Worm (Caenorhabditis elegans) whole organism, late embryonic: ENCODE measurements around the gene F13H6.5.

Experiments used
- C08G9.2 ChIP-seq: sonication (generic microtip); optimal IDR thresholded peaks from 2 replicates; lab custom pipeline; 2016; ENCODE audit warnings: mild to moderate bottlenecking, missing genetic modification characterization, moderate library complexity, missing compliant biosample characterization
- C38D4.7 ChIP-seq: fragments of 200-800 bp; sonication (Bioruptor generic); optimal IDR thresholded peaks from 2 replicates; lab custom pipeline; 2018; ENCODE audit warnings: mild to moderate bottlenecking, missing genetic modification characterization, moderate library complexity, missing compliant biosample characterization
- F13H6.1 ChIP-seq: sonication (generic microtip); optimal IDR thresholded peaks from 2 replicates; lab custom pipeline; 2016; ENCODE audit warnings: missing genetic modification characterization, missing compliant biosample characterization
- K09A11.1 ChIP-seq: sonication (generic microtip); optimal IDR thresholded peaks from 2 replicates; lab custom pipeline; 2017; ENCODE audit warnings: antibody characterized with exemption, mild to moderate bottlenecking, missing genetic modification characterization, missing compliant biosample characterization; ENCODE audit not compliant: insufficient read depth
- T23F11.4 ChIP-seq: fragments of 200-800 bp; sonication (Bioruptor generic); optimal IDR thresholded peaks from 2 replicates; lab custom pipeline; 2018; ENCODE audit warnings: mild to moderate bottlenecking, missing genetic modification characterization, missing compliant biosample characterization
- ama-1 ChIP-seq: fragments of 150-350 bp; optimal IDR thresholded peaks from 2 replicates; lab custom pipeline; 2014
- ceh-18 ChIP-seq: sonication (generic microtip); optimal IDR thresholded peaks from 2 replicates; lab custom pipeline; 2016; ENCODE audit warnings: missing genetic modification characterization, missing compliant biosample characterization
- ceh-19 ChIP-seq: fragments of 200-800 bp; sonication (Bioruptor generic); optimal IDR thresholded peaks from 2 replicates; lab custom pipeline; 2018; ENCODE audit warnings: mild to moderate bottlenecking, missing genetic modification characterization, missing compliant biosample characterization
- ceh-2 ChIP-seq: sonication (generic microtip); optimal IDR thresholded peaks from 2 replicates; lab custom pipeline; 2016; ENCODE audit warnings: missing genotype, missing genetic modification characterization, missing compliant biosample characterization
- ceh-24 ChIP-seq: sonication (generic microtip); optimal IDR thresholded peaks from 2 replicates; lab custom pipeline; 2016; ENCODE audit warnings: mild to moderate bottlenecking, missing genetic modification characterization, missing compliant biosample characterization
- ceh-30 ChIP-seq: fragments of 150-350 bp; optimal IDR thresholded peaks from 2 replicates; lab custom pipeline; 2014; ENCODE audit warnings: missing biosample characterization, missing genetic modification characterization
- ceh-31 ChIP-seq: sonication (generic microtip); optimal IDR thresholded peaks from 2 replicates; lab custom pipeline; 2016; ENCODE audit warnings: missing genetic modification characterization, missing compliant biosample characterization
- ceh-34 ChIP-seq: sonication (generic microtip); optimal IDR thresholded peaks from 2 replicates; lab custom pipeline; 2016; ENCODE audit warnings: mild to moderate bottlenecking, missing genetic modification characterization, missing compliant biosample characterization
- ceh-48 ChIP-seq: sonication (generic microtip); optimal IDR thresholded peaks from 2 replicates; lab custom pipeline; 2016; ENCODE audit warnings: missing genetic modification characterization, inconsistent platforms, missing compliant biosample characterization
- ceh-6 ChIP-seq: fragments of 200-800 bp; sonication (Bioruptor generic); optimal IDR thresholded peaks from 2 replicates; lab custom pipeline; 2018; ENCODE audit warnings: mild to moderate bottlenecking, missing genetic modification characterization, missing compliant biosample characterization
- che-1 ChIP-seq: sonication (generic microtip); optimal IDR thresholded peaks from 2 replicates; lab custom pipeline; 2016; ENCODE audit warnings: mild to moderate bottlenecking, missing genetic modification characterization, missing compliant biosample characterization
- fkh-10 ChIP-seq: fragments of 150-350 bp; optimal IDR thresholded peaks from 2 replicates; lab custom pipeline; 2014; ENCODE audit warnings: missing biosample characterization, missing genetic modification reagents, missing genetic modification characterization
- fkh-6 ChIP-seq: sonication (generic microtip); optimal IDR thresholded peaks from 2 replicates; lab custom pipeline; 2016; ENCODE audit warnings: missing genetic modification characterization, missing compliant biosample characterization
- gmeb-2 ChIP-seq: sonication (generic microtip); optimal IDR thresholded peaks from 2 replicates; lab custom pipeline; 2016; ENCODE audit warnings: missing genetic modification characterization, inconsistent platforms, missing compliant biosample characterization
- hlh-30 ChIP-seq: sonication (generic microtip); optimal IDR thresholded peaks from 2 replicates; lab custom pipeline; 2017; ENCODE audit warnings: antibody characterized with exemption, missing genetic modification characterization, missing compliant biosample characterization; ENCODE audit not compliant: insufficient read depth
- lim-6 ChIP-seq: sonication (generic microtip); optimal IDR thresholded peaks from 2 replicates; lab custom pipeline; 2016; ENCODE audit warnings: missing genetic modification characterization, missing compliant biosample characterization
- lin-11 ChIP-seq: fragments of 200-800 bp; sonication (Bioruptor generic); optimal IDR thresholded peaks from 2 replicates; lab custom pipeline; 2018; ENCODE audit warnings: mild to moderate bottlenecking, missing genetic modification characterization, missing compliant biosample characterization
- madf-2 ChIP-seq: sonication (generic microtip); optimal IDR thresholded peaks from 2 replicates; lab custom pipeline; 2017; ENCODE audit warnings: missing genetic modification characterization, missing compliant biosample characterization
- mec-3 ChIP-seq: sonication (generic microtip); optimal IDR thresholded peaks from 2 replicates; lab custom pipeline; 2016; ENCODE audit warnings: borderline replicate concordance, missing genetic modification characterization, missing compliant biosample characterization
- nfya-1 ChIP-seq: sonication (generic microtip); optimal IDR thresholded peaks from 2 replicates; lab custom pipeline; 2017; ENCODE audit warnings: missing genetic modification characterization, mild to moderate bottlenecking, missing compliant biosample characterization, antibody characterized with exemption, moderate library complexity
- nhr-11 ChIP-seq: fragments of 150-350 bp; optimal IDR thresholded peaks from 2 replicates; lab custom pipeline; 2014; ENCODE audit warnings: missing biosample characterization, missing genetic modification characterization
- npax-4 ChIP-seq: sonication (generic microtip); optimal IDR thresholded peaks from 2 replicates; lab custom pipeline; 2016; ENCODE audit warnings: missing genetic modification characterization, missing compliant biosample characterization
- odd-2 ChIP-seq: sonication (generic microtip); optimal IDR thresholded peaks from 2 replicates; lab custom pipeline; 2017; ENCODE audit warnings: antibody characterized with exemption, mild to moderate bottlenecking, missing genetic modification characterization, missing compliant biosample characterization
- pax-1 ChIP-seq: fragments of 150-350 bp; optimal IDR thresholded peaks from 2 replicates; lab custom pipeline; 2014; ENCODE audit warnings: missing biosample characterization, missing genetic modification characterization
- pha-4 ChIP-seq: fragments of 150-350 bp; optimal IDR thresholded peaks from 2 replicates; lab custom pipeline; 2018; ENCODE audit warnings: missing biosample characterization, missing genetic modification reagents, missing genetic modification characterization
- pqm-1 ChIP-seq: sonication (generic microtip); optimal IDR thresholded peaks from 2 replicates; lab custom pipeline; 2016; ENCODE audit warnings: missing genetic modification characterization, missing compliant biosample characterization
- pros-1 ChIP-seq: fragments of 150-350 bp; optimal IDR thresholded peaks from 2 replicates; lab custom pipeline; 2014; ENCODE audit warnings: missing biosample characterization, missing genetic modification reagents, missing genetic modification characterization
- ref-2 ChIP-seq: sonication (generic microtip); optimal IDR thresholded peaks from 2 replicates; lab custom pipeline; 2016; ENCODE audit warnings: missing genetic modification characterization, missing compliant biosample characterization
- rnt-1 ChIP-seq: sonication (generic microtip); optimal IDR thresholded peaks from 2 replicates; lab custom pipeline; 2016; ENCODE audit warnings: missing genetic modification characterization, missing compliant biosample characterization
- sdc-2 ChIP-seq: sonication (generic microtip); optimal IDR thresholded peaks from 2 replicates; lab custom pipeline; 2016; ENCODE audit warnings: missing genotype, missing genetic modification characterization, missing compliant biosample characterization
- sox-2 ChIP-seq: fragments of 200-800 bp; sonication (Bioruptor generic); IDR thresholded peaks from 2 replicates; pipeline ENCODE4 v1.3.6; 2022; ENCODE audit warnings: missing genetic modification reagents, missing genetic modification characterization, missing compliant biosample characterization
- sox-4 ChIP-seq: sonication (generic microtip); optimal IDR thresholded peaks from 2 replicates; lab custom pipeline; 2017; ENCODE audit warnings: mild to moderate bottlenecking, missing genetic modification characterization, inconsistent platforms, missing compliant biosample characterization
- syd-9 ChIP-seq: sonication (generic microtip); optimal IDR thresholded peaks from 2 replicates; lab custom pipeline; 2016; ENCODE audit warnings: mild to moderate bottlenecking, missing genetic modification characterization, moderate library complexity, missing compliant biosample characterization
- tbx-2 ChIP-seq: sonication (generic microtip); optimal IDR thresholded peaks from 2 replicates; lab custom pipeline; 2016; ENCODE audit warnings: missing genetic modification characterization, missing compliant biosample characterization
- tbx-7 ChIP-seq: sonication (generic microtip); optimal IDR thresholded peaks from 2 replicates; lab custom pipeline; 2016; ENCODE audit warnings: missing genotype, missing genetic modification characterization, missing compliant biosample characterization
- ttx-3 ChIP-seq: sonication (generic microtip); optimal IDR thresholded peaks from 2 replicates; lab custom pipeline; 2016; ENCODE audit warnings: missing genetic modification reagents, missing genetic modification characterization, missing compliant biosample characterization
- unc-55 ChIP-seq: sonication (generic microtip); optimal IDR thresholded peaks from 2 replicates; lab custom pipeline; 2017; ENCODE audit warnings: missing biosample characterization, missing genetic modification reagents, missing genetic modification characterization
- unc-86 ChIP-seq: sonication (generic microtip); optimal IDR thresholded peaks from 2 replicates; lab custom pipeline; 2016; ENCODE audit warnings: missing genetic modification characterization, missing compliant biosample characterization

Gene F13H6.5

ce11 chrV:6353182-6353780 is 21.5 kb downstream of the F13H6.5 start:
- TF ChIP-seq ceh-31 (tag; lab: Kevin White, UChicago) (peak; percentile 20), lin-11 (tag; lab: Kevin White, UChicago) (no peak), ceh-19 (GFP tag; lab: Kevin White, UChicago) (no peak), lim-6 (tag; lab: Kevin White, UChicago) (no peak), tbx-2 (tag; lab: Kevin White, UChicago) (no peak), F13H6.1 (tag; lab: Kevin White, UChicago) (peak; percentile 60)
- TF ChIP-seq, all 69 proteins: peak for 2

- no peak for TF ChIP-seq ceh-24
- peak; percentile 6 for TF ChIP-seq F13H6.1 (tag; lab: Kevin White, UChicago)
- TF ChIP-seq unc-55 (GFP tag; lab: Kevin White, UChicago) = no peak
- peak; percentile 55 for TF ChIP-seq rnt-1 (tag; lab: Kevin White, UChicago)
- TF ChIP-seq ref-2 = peak; percentile 17
- no peak for TF ChIP-seq sdc-2 (tag; lab: Kevin White, UChicago)
- TF ChIP-seq ceh-18 = no peak
- TF ChIP-seq ceh-48 (tag; lab: Kevin White, UChicago) = no peak
- no peak for TF ChIP-seq ceh-34
- no peak for TF ChIP-seq ama-1
Observed at ce11 chrV:6352350-6352749, 22.4 kb downstream of the F13H6.5 start.

- TF ChIP-seq unc-86 (tag; lab: Kevin White, UChicago) (no peak), npax-4 (tag; lab: Kevin White, UChicago) (no peak), T23F11.4 (no peak), K09A11.1 (tag; lab: Kevin White, UChicago) (no peak), F13H6.1 (tag; lab: Kevin White, UChicago) (peak; percentile 94), pha-4 (tag; lab: Kevin White, UChicago) (no peak), C38D4.7 (GFP tag; lab: Kevin White, UChicago) (no peak), hlh-30 (tag; lab: Kevin White, UChicago) (no peak), ceh-31 (tag; lab: Kevin White, UChicago) (peak; percentile 42)
Observed at ce11 chrV:6351122-6351521, 23.6 kb downstream of the F13H6.5 start.

ce11 chrV:6350109-6350508 is 24.6 kb downstream of the F13H6.5 start:
- TF ChIP-seq madf-2 (tag; lab: Kevin White, UChicago) = no peak
- no peak for TF ChIP-seq fkh-10 (GFP tag; lab: Kevin White, UChicago)
- TF ChIP-seq lin-11 (tag; lab: Kevin White, UChicago) = no peak
- no peak for TF ChIP-seq ceh-30
- no peak for TF ChIP-seq pax-1 (tag; lab: Kevin White, UChicago)
- no peak for TF ChIP-seq gmeb-2 (tag; lab: Kevin White, UChicago)
- no peak for TF ChIP-seq lim-6 (tag; lab: Kevin White, UChicago)
- no peak for TF ChIP-seq odd-2 (tag; lab: Kevin White, UChicago)
- no peak for TF ChIP-seq tbx-7 (tag; lab: Kevin White, UChicago)
- no peak for TF ChIP-seq rnt-1 (tag; lab: Kevin White, UChicago)
- TF ChIP-seq nfya-1 = no peak
- TF ChIP-seq ttx-3 (tag; lab: Kevin White, UChicago) = no peak
- TF ChIP-seq pqm-1 (tag; lab: Kevin White, UChicago) = no peak
- no peak for TF ChIP-seq ceh-48 (tag; lab: Kevin White, UChicago)
- TF ChIP-seq ceh-2 = no peak
- TF ChIP-seq sox-2 (GFP tag; lab: Robert Waterston, UW) = no peak
- TF ChIP-seq, all 69 proteins: peak for 0

- TF ChIP-seq che-1 (tag; lab: Kevin White, UChicago) (no peak), sox-4 (tag; lab: Kevin White, UChicago) (no peak), pha-4 (tag; lab: Kevin White, UChicago) (no peak), pros-1 (tag; lab: Kevin White, UChicago) (no peak), ceh-6 (GFP tag; lab: Kevin White, UChicago) (no peak), fkh-10 (GFP tag; lab: Kevin White, UChicago) (no peak), nhr-11 (no peak), mec-3 (no peak), ceh-31 (tag; lab: Kevin White, UChicago) (no peak), fkh-6 (tag; lab: Kevin White, UChicago) (no peak), rnt-1 (tag; lab: Kevin White, UChicago) (no peak), nfya-1 (no peak), tbx-7 (tag; lab: Kevin White, UChicago) (no peak), syd-9 (no peak), C08G9.2 (tag; lab: Kevin White, UChicago) (no peak)
Observed at ce11 chrV:6349597-6349996, 25.1 kb downstream of the F13H6.5 start.
